Fruit fly (Drosophila melanogaster): ENCODE measurements around the gene Drs.

DNA sequence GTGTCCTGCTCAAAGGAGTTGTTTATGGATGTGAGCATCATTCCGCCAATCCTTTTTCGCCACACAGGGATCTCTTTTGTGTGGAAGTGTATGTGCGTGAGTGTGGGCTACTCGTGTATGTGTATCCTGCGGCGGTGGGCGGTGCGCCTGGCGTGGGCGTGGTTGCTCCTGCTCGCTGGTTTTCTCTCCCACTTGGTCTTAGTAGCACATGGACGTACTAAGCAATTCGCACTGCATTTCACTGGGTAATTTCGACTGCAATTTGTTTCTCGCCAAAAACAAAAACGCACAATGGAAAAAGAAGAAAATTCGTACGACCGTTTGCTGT, 43.8 kb upstream of the Drs start:
- TF ChIP-seq CG8478 (optimal IDR thresholded peaks at IDR 0.05): no peak
- TF ChIP-seq CTCF (optimal IDR thresholded peaks at IDR 0.05): no peak

All from S2 (cell line).